Worm (Caenorhabditis elegans) whole organism, mixed stage, embryonic: ENCODE measurements around the gene pms-2.

Experiments used
- blmp-1 ChIP-seq: fragments of 150-350 bp; optimal IDR thresholded peaks from 2 replicates; lab custom pipeline; 2014; ENCODE audit warnings: missing biosample characterization, missing genetic modification characterization
- ceh-39 ChIP-seq: fragments of 150-350 bp; optimal IDR thresholded peaks from 2 replicates; lab custom pipeline; 2014; ENCODE audit warnings: missing biosample characterization, missing genetic modification characterization
- ces-1 ChIP-seq: fragments of 150-350 bp; optimal IDR thresholded peaks from 2 replicates; lab custom pipeline; 2014; ENCODE audit warnings: missing biosample characterization, missing genetic modification reagents, missing genetic modification characterization
- elt-1 ChIP-seq: sonication (generic microtip); optimal IDR thresholded peaks from 2 replicates; lab custom pipeline; 2017; ENCODE audit warnings: missing genetic modification characterization, mild to moderate bottlenecking, missing compliant biosample characterization, antibody characterized with exemption, moderate library complexity, borderline replicate concordance; ENCODE audit not compliant: insufficient read depth
- elt-3 ChIP-seq: fragments of 150-350 bp; optimal IDR thresholded peaks from 2 replicates; lab custom pipeline; 2014; ENCODE audit warnings: missing biosample characterization, missing genetic modification characterization
- lin-13 ChIP-seq: fragments of 150-350 bp; optimal IDR thresholded peaks from 2 replicates; lab custom pipeline; 2014; ENCODE audit warnings: missing biosample characterization, missing genetic modification characterization
- nhr-28 ChIP-seq: fragments of 150-350 bp; optimal IDR thresholded peaks from 2 replicates; lab custom pipeline; 2014; ENCODE audit warnings: missing biosample characterization, missing genetic modification characterization
- pha-4 ChIP-seq: fragments of 150-350 bp; optimal IDR thresholded peaks from 2 replicates; lab custom pipeline; 2018; ENCODE audit warnings: missing biosample characterization, missing genetic modification reagents, missing genetic modification characterization
- snpc-4 ChIP-seq: fragments of 150-350 bp; optimal IDR thresholded peaks from 2 replicates; lab custom pipeline; 2014; ENCODE audit warnings: missing biosample characterization, missing genetic modification characterization
- unc-120 ChIP-seq: sonication (generic microtip); optimal IDR thresholded peaks from 2 replicates; lab custom pipeline; 2017; ENCODE audit warnings: missing genetic modification characterization, missing compliant biosample characterization; ENCODE audit not compliant: poor library complexity, severe bottlenecking
- unc-62 ChIP-seq: fragments of 150-350 bp; optimal IDR thresholded peaks from 2 replicates; lab custom pipeline; 2014; ENCODE audit warnings: missing biosample characterization, missing genetic modification reagents, missing genetic modification characterization

DNA sequence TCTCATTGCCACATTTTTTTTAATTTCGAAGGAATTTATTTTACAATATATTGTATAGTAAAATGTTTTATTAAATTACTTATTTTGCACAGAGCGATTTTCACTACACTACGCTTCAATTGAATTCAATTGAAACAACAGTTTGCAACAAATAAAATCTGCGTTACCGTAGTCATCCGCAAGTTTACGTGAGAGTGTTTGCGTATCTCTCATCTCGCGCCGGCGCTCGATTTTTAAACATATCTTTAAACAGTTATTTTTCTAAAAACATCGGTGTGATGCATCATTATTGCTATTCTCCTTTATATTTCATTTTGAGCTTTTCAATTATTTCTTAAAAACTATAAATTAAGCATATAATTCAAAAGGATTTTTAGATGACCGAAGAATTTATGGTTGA lies 16.1 kb downstream of the pms-2 start, which contains the start of gene duo-1:
- TF ChIP-seq elt-1 (tag; lab: Kevin White, UChicago) (no peak), nhr-28 (tag; lab: Kevin White, UChicago) (no peak), pha-4 (tag; lab: Kevin White, UChicago) (no peak), ces-1 (GFP tag; lab: Kevin White, UChicago) (no peak), lin-13 (tag; lab: Kevin White, UChicago) (no peak), blmp-1 (tag; lab: Kevin White, UChicago) (no peak), snpc-4 (tag; lab: Kevin White, UChicago) (no peak), unc-120 (tag; lab: Kevin White, UChicago) (no peak), ceh-39 (tag; lab: Kevin White, UChicago) (no peak), elt-3 (tag; lab: Kevin White, UChicago) (no peak), unc-62 (GFP tag; lab: Kevin White, UChicago) (no peak)
